Worm (Caenorhabditis elegans) whole organism, L1 larva: Measurements from ENCODE around the gene C25H3.17.

Experiments used
- blmp-1 ChIP-seq: fragments of 150-350 bp; optimal IDR thresholded peaks from 2 replicates; lab custom pipeline; 2014; ENCODE audit warnings: missing biosample characterization, missing genetic modification characterization
- ceh-63 ChIP-seq: fragments of 200-800 bp; sonication (Bioruptor generic); optimal IDR thresholded peaks from 2 replicates; lab custom pipeline; 2018; ENCODE audit warnings: mild to moderate bottlenecking, missing genetic modification characterization, missing compliant biosample characterization
- egl-27 ChIP-seq, 2 experiments: fragments of 150-350 bp in 1 of 2; sonication (generic microtip); optimal IDR thresholded peaks; 3 replicates each; lab custom pipeline; 2017 to 2018; ENCODE audit warnings: missing biosample characterization in 2 of 2, missing genetic modification characterization in 2 of 2, missing genetic modification reagents in 2 of 2
- ets-5 ChIP-seq: fragments of 200-800 bp; sonication (Bioruptor generic); IDR thresholded peaks from 2 replicates; pipeline ENCODE4 v1.3.6; 2022; ENCODE audit warnings: missing genetic modification characterization, missing compliant biosample characterization
- isw-1 ChIP-seq: fragments of 200-800 bp; sonication (Bioruptor generic); IDR thresholded peaks from 2 replicates; pipeline ENCODE4 v1.3.6; 2022; ENCODE audit warnings: missing genetic modification characterization, missing compliant biosample characterization
- lin-13 ChIP-seq: fragments of 150-350 bp; optimal IDR thresholded peaks from 2 replicates; lab custom pipeline; 2014; ENCODE audit warnings: missing biosample characterization, missing genetic modification reagents, missing genetic modification characterization
- mep-1 ChIP-seq: fragments of 150-350 bp; optimal IDR thresholded peaks from 2 replicates; lab custom pipeline; 2014; ENCODE audit warnings: missing biosample characterization, missing genetic modification characterization
- nhr-76 ChIP-seq: sonication (generic microtip); optimal IDR thresholded peaks from 2 replicates; lab custom pipeline; 2017; ENCODE audit warnings: missing biosample characterization, missing genetic modification characterization
- nhr-90 ChIP-seq: sonication (generic microtip); optimal IDR thresholded peaks from 2 replicates; lab custom pipeline; 2016; ENCODE audit warnings: mild to moderate bottlenecking, missing genetic modification characterization, missing compliant biosample characterization; ENCODE audit not compliant: poor library complexity
- pqm-1 ChIP-seq: sonication (generic microtip); optimal IDR thresholded peaks from 3 replicates; lab custom pipeline; 2017; ENCODE audit warnings: missing biosample characterization, missing genetic modification characterization
- rnt-1 ChIP-seq: sonication (generic microtip); optimal IDR thresholded peaks from 2 replicates; lab custom pipeline; 2016; ENCODE audit warnings: mild to moderate bottlenecking, missing genetic modification characterization, moderate library complexity, missing compliant biosample characterization
- sox-4 ChIP-seq: sonication (generic microtip); optimal IDR thresholded peaks from 2 replicates; lab custom pipeline; 2016; ENCODE audit warnings: missing genetic modification characterization, missing compliant biosample characterization
- unc-130 ChIP-seq: fragments of 150-350 bp; optimal IDR thresholded peaks from 2 replicates; lab custom pipeline; 2017; ENCODE audit warnings: missing biosample characterization, missing genetic modification characterization, inconsistent platforms
- unc-86 ChIP-seq: sonication (generic microtip); optimal IDR thresholded peaks from 2 replicates; lab custom pipeline; 2016; ENCODE audit warnings: missing genetic modification characterization, missing compliant biosample characterization

DNA sequence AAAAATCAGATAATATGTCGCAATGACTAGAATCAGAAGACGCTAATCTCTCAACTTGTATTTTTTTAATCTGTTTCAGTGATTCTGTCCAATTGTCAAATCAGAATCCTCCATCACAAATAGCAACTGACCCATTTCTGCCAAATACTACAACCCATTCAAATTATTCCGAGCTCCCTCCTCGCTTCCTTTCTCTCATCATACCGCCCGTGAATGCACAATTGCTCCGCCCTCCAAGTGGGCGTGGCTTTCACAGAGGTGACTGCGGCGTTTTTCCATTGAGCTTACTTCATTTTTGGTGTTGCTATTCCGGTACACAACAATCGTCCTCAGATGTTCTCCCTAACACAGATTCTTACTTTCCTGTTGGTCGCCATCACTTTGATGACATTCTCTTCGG lies 11.2 kb upstream of the C25H3.17 start, which contains the start of gene flp-27:
- TF ChIP-seq ceh-63 (GFP tag; lab: Kevin White, UChicago) (no peak), ets-5 (GFP tag; lab: Robert Waterston, UW) (no peak), rnt-1 (no peak), lin-13 (no peak), unc-86 (tag; lab: Kevin White, UChicago) (no peak), blmp-1 (tag; lab: Kevin White, UChicago) (no peak), nhr-76 (no peak), nhr-90 (tag; lab: Kevin White, UChicago) (no peak), sox-4 (no peak), pqm-1 (no peak), isw-1 (GFP tag; lab: Robert Waterston, UW) (no peak), mep-1 (tag; lab: Kevin White, UChicago) (no peak), unc-130 (tag; lab: Kevin White, UChicago) (no peak), egl-27 (tag; optimal IDR thresholded peaks at IDR 0.05; lab: Kevin White, UChicago) (no peak)
